Fruit fly (Drosophila melanogaster): ENCODE results near the gene Sfp24F.

Gene Sfp24F

dm6 chr2L:4442010-4442587 lies at the start of gene Sfp24F, which contains the start of gene CG15432:
Sfp24F (minus strand) TSS chr2L:4442060.
CG15432 (plus strand) TSS chr2L:4442320.
- TF ChIP-seq foxo (GFP tag; optimal IDR thresholded peaks at IDR 0.05) (no peak), Hnf4 (GFP tag; optimal IDR thresholded peaks at IDR 0.05) (no peak), CG32264 (GFP tag; optimal IDR thresholded peaks at IDR 0.05) (no peak), lola (GFP tag; optimal IDR thresholded peaks at IDR 0.05) (no peak), usp (GFP tag; optimal IDR thresholded peaks at IDR 0.05) (no peak), CrebA (GFP tag; optimal IDR thresholded peaks at IDR 0.05; ENCODE audit: borderline replicate concordance) (no peak), OdsH (GFP tag; optimal IDR thresholded peaks at IDR 0.05) (no peak), fru (GFP tag; optimal IDR thresholded peaks at IDR 0.05) (no peak), Dif (GFP tag; optimal IDR thresholded peaks at IDR 0.05; ENCODE audit: partially characterized antibody) (no peak), CG9705 (GFP tag; optimal IDR thresholded peaks at IDR 0.05) (no peak), Rel (GFP tag; optimal IDR thresholded peaks at IDR 0.05) (no peak), Rel (tag; optimal IDR thresholded peaks at IDR 0.05) (no peak), Hr78 (GFP tag; optimal IDR thresholded peaks at IDR 0.05) (no peak), Mio (GFP tag; optimal IDR thresholded peaks at IDR 0.05) (no peak), Jra (GFP tag; optimal IDR thresholded peaks at IDR 0.05) (no peak)

- no peak for TF ChIP-seq sage (GFP tag; optimal IDR thresholded peaks at IDR 0.05)
- no peak for TF ChIP-seq Mio (GFP tag; optimal IDR thresholded peaks at IDR 0.05)
- no peak for TF ChIP-seq br (GFP tag; optimal IDR thresholded peaks at IDR 0.05)
- TF ChIP-seq Vsx2 (GFP tag; optimal IDR thresholded peaks at IDR 0.05; ENCODE audit: partially characterized antibody), result no peak
- no peak for TF ChIP-seq Dif (GFP tag; optimal IDR thresholded peaks at IDR 0.05; ENCODE audit: partially characterized antibody)
- no peak for TF ChIP-seq woc (GFP tag; optimal IDR thresholded peaks at IDR 0.05)
- no peak for TF ChIP-seq psq (GFP tag; optimal IDR thresholded peaks at IDR 0.05)
- TF ChIP-seq CrebA (GFP tag; optimal IDR thresholded peaks at IDR 0.05; ENCODE audit: borderline replicate concordance), result no peak
- TF ChIP-seq CG32264 (GFP tag; optimal IDR thresholded peaks at IDR 0.05), result no peak
- TF ChIP-seq OdsH (GFP tag; optimal IDR thresholded peaks at IDR 0.05), result no peak
- TF ChIP-seq dl (GFP tag; optimal IDR thresholded peaks at IDR 0.05; ENCODE audit: insufficient read depth in 1 of 2, partially characterized antibody in 2 of 2), result no peak
- no peak for TF ChIP-seq rgr (GFP tag; optimal IDR thresholded peaks at IDR 0.05)
- no peak for TF ChIP-seq Dfd (GFP tag; optimal IDR thresholded peaks at IDR 0.05)
- no peak for TF ChIP-seq N (GFP tag; optimal IDR thresholded peaks at IDR 0.05)
- no peak for TF ChIP-seq ey (GFP tag; optimal IDR thresholded peaks at IDR 0.05)
- TF ChIP-seq foxo (GFP tag; optimal IDR thresholded peaks at IDR 0.05), result no peak
- no peak for TF ChIP-seq dsf (GFP tag; optimal IDR thresholded peaks at IDR 0.05; ENCODE audit: borderline replicate concordance)
These were observed 36.1 kb upstream of the Sfp24F start for dm6 chr2L:4477978-4478377.

dm6 chr2L:4476672-4477273 lies 34.9 kb upstream of the Sfp24F start, which contains the start of gene ine:
ine (minus strand) TSS chr2L:4477022.
- TF ChIP-seq usp (GFP tag; optimal IDR thresholded peaks at IDR 0.05) (no peak), dsf (GFP tag; optimal IDR thresholded peaks at IDR 0.05; ENCODE audit: borderline replicate concordance) (no peak), Hr78 (GFP tag; optimal IDR thresholded peaks at IDR 0.05) (no peak), GATAd (GFP tag; optimal IDR thresholded peaks at IDR 0.05) (no peak), Hnf4 (GFP tag; optimal IDR thresholded peaks at IDR 0.05) (no peak), sv (GFP tag; optimal IDR thresholded peaks at IDR 0.05) (no peak), HLH106 (tag; optimal IDR thresholded peaks at IDR 0.05) (no peak), N (GFP tag; optimal IDR thresholded peaks at IDR 0.05) (no peak), Dif (GFP tag; optimal IDR thresholded peaks at IDR 0.05; ENCODE audit: partially characterized antibody) (peak; percentile 28), Jra (GFP tag; optimal IDR thresholded peaks at IDR 0.05) (no peak), Vsx2 (GFP tag; optimal IDR thresholded peaks at IDR 0.05; ENCODE audit: partially characterized antibody) (no peak), tai (GFP tag; optimal IDR thresholded peaks at IDR 0.05) (no peak), dmrt93B (GFP tag; optimal IDR thresholded peaks at IDR 0.05) (no peak), pan (optimal IDR thresholded peaks at IDR 0.05) (no peak), lola (GFP tag; optimal IDR thresholded peaks at IDR 0.05) (no peak), h (GFP tag; optimal IDR thresholded peaks at IDR 0.05) (peak; percentile 52)

- TF ChIP-seq br (GFP tag; optimal IDR thresholded peaks at IDR 0.05) (no peak), fru (GFP tag; optimal IDR thresholded peaks at IDR 0.05) (peak; percentile 23), jim (GFP tag; optimal IDR thresholded peaks at IDR 0.05) (no peak), h (GFP tag; optimal IDR thresholded peaks at IDR 0.05) (peak; percentile 22)
These were observed 33.6 kb upstream of the Sfp24F start for dm6 chr2L:4475422-4475821.

Data from whole organism, wandering third instar larva.